Fruit fly (Drosophila melanogaster) whole organism, prepupa: ENCODE measurements around the gene Kyat.

Experiments used
- CG3919 ChIP-seq: fragments of 200-800 bp; sonication (Bioruptor generic); optimal IDR thresholded peaks from 3 replicates; lab custom pipeline; 2016; ENCODE audit warnings: missing biosample characterization, missing genetic modification characterization
- CG4318 ChIP-seq: fragments of 200-800 bp; sonication (Bioruptor generic); optimal IDR thresholded peaks from 3 replicates; lab custom pipeline; 2017; ENCODE audit warnings: missing biosample characterization, mild to moderate bottlenecking, missing genetic modification characterization
- CG6276 ChIP-seq: fragments of 200-800 bp; sonication (Bioruptor generic); optimal IDR thresholded peaks from 2 replicates; lab custom pipeline; 2017; ENCODE audit warnings: missing biosample characterization, mild to moderate bottlenecking, missing genetic modification characterization
- CG6792 ChIP-seq: fragments of 200-800 bp; sonication (Bioruptor generic); optimal IDR thresholded peaks from 3 replicates; lab custom pipeline; 2016; ENCODE audit warnings: missing biosample characterization, missing genetic modification characterization
- CG8319 ChIP-seq: fragments of 200-800 bp; sonication (Bioruptor generic); optimal IDR thresholded peaks from 3 replicates; lab custom pipeline; 2016; ENCODE audit warnings: missing biosample characterization, missing genetic modification characterization
- Eip93F ChIP-seq: fragments of 200-800 bp; sonication (Bioruptor generic); optimal IDR thresholded peaks from 2 replicates; lab custom pipeline; 2016; ENCODE audit warnings: missing biosample characterization, mild to moderate bottlenecking, missing genetic modification characterization
- Hr38 ChIP-seq: sonication (Bioruptor generic); optimal IDR thresholded peaks from 2 replicates; lab custom pipeline; 2016; ENCODE audit warnings: missing biosample characterization, missing genetic modification characterization
- Hr4 ChIP-seq: fragments of 200-800 bp; sonication (Bioruptor generic); optimal IDR thresholded peaks from 3 replicates; lab custom pipeline; 2016; ENCODE audit warnings: missing biosample characterization, missing genetic modification characterization
- OdsH ChIP-seq: fragments of 200-800 bp; sonication (Bioruptor generic); optimal IDR thresholded peaks from 3 replicates; lab custom pipeline; 2016; ENCODE audit warnings: missing biosample characterization, missing genetic modification characterization
- Sox102F ChIP-seq: fragments of 200-800 bp; sonication (Bioruptor generic); optimal IDR thresholded peaks from 2 replicates; lab custom pipeline; 2016; ENCODE audit warnings: missing biosample characterization, mild to moderate bottlenecking, missing genetic modification characterization
- Sox15 ChIP-seq: fragments of 200-800 bp; sonication (Bioruptor generic); optimal IDR thresholded peaks from 3 replicates; lab custom pipeline; 2016; ENCODE audit warnings: missing biosample characterization, missing genetic modification characterization
- svp ChIP-seq: fragments of 200-800 bp; sonication (Bioruptor generic); peaks from one replicate; lab custom pipeline; 2016; ENCODE audit warnings: missing biosample characterization, missing genetic modification characterization
- vri ChIP-seq: fragments of 200-800 bp; sonication (Bioruptor generic); optimal IDR thresholded peaks from 3 replicates; lab custom pipeline; 2016; ENCODE audit warnings: missing biosample characterization, mild to moderate bottlenecking, missing genetic modification characterization

DNA sequence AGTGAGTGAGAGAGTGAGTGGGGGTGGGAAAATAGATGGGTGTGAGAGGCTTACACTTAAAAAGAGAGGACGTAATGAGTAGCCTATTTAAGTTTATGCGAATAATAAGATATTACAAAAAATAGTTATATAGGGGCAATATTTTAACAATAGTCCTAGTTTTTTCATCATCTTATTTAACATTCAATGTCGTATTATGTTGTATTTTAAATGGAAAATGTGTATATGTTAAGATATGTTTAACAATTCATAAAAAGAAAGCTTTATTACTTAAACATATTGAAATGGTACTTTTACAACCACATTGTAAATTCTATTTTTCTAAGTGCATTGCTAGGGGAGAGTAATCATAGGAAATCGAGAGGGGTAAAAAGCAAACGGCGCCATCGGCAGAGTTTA, 48.3 kb downstream of the Kyat start:
- TF ChIP-seq CG4318 (GFP tag; lab: Kevin White, UChicago) (no peak), CG3919 (peak; percentile 34), svp (GFP tag; lab: Kevin White, UChicago) (no peak), Sox15 (GFP tag; lab: Kevin White, UChicago) (peak; percentile 10), Sox102F (peak; percentile 3), Eip93F (no peak), OdsH (peak; percentile 57), vri (GFP tag; lab: Kevin White, UChicago) (no peak), Hr4 (GFP tag; lab: Kevin White, UChicago) (peak; percentile 47), CG6276 (GFP tag; lab: Kevin White, UChicago) (no peak), Hr38 (GFP tag; lab: Kevin White, UChicago) (no peak), CG8319 (GFP tag; lab: Kevin White, UChicago) (no peak), CG6792 (GFP tag; lab: Kevin White, UChicago) (peak; percentile 49)
